Fruit fly (Drosophila melanogaster) whole organism, embryonic: ENCODE measurements around the gene CrebB.

Source experiments
- CG10147 ChIP-seq: fragments of 200-800 bp; sonication (Bioruptor generic); optimal IDR thresholded peaks from 2 replicates; lab custom pipeline; 2019; ENCODE audit warnings: missing biosample characterization, mild to moderate bottlenecking, missing genetic modification characterization, moderate library complexity
- CG11456 ChIP-seq: fragments of 200-800 bp; sonication (Bioruptor generic); IDR thresholded peaks from 3 replicates; pipeline ENCODE4 v1.3.6; 2022; ENCODE audit warnings: missing biosample characterization, missing genetic modification characterization
- CG12155 ChIP-seq: fragments of 200-800 bp; sonication (Bioruptor generic); optimal IDR thresholded peaks from 3 replicates; lab custom pipeline; 2016; ENCODE audit warnings: missing biosample characterization, missing genetic modification characterization
- CG1233 ChIP-seq: fragments of 200-800 bp; sonication (Bioruptor generic); optimal IDR thresholded peaks from 4 replicates; lab custom pipeline; 2018; ENCODE audit warnings: missing biosample characterization, mild to moderate bottlenecking, missing genetic modification characterization
- CG14965 ChIP-seq: fragments of 200-800 bp; sonication (Bioruptor generic); optimal IDR thresholded peaks from 2 replicates; lab custom pipeline; 2016; ENCODE audit warnings: missing biosample characterization, missing genetic modification characterization, borderline replicate concordance
- CG16815 ChIP-seq: fragments of 200-800 bp; sonication (Bioruptor generic); optimal IDR thresholded peaks from 3 replicates; lab custom pipeline; 2017; ENCODE audit warnings: missing biosample characterization, mild to moderate bottlenecking, missing genetic modification characterization
- CG2678 ChIP-seq: fragments of 200-800 bp; sonication (Bioruptor generic); optimal IDR thresholded peaks from 3 replicates; lab custom pipeline; 2019; ENCODE audit warnings: missing biosample characterization, mild to moderate bottlenecking, missing genetic modification characterization, moderate library complexity
- CG31365 ChIP-seq: fragments of 200-800 bp; sonication (Bioruptor generic); optimal IDR thresholded peaks from 2 replicates; lab custom pipeline; 2018; ENCODE audit warnings: missing biosample characterization, mild to moderate bottlenecking, missing genetic modification characterization
- CG32532 ChIP-seq: fragments of 200-800 bp; sonication (Bioruptor generic); IDR thresholded peaks from 2 replicates; pipeline ENCODE4 v1.3.6; 2022; ENCODE audit warnings: missing biosample characterization, missing genetic modification characterization
- CG4328 ChIP-seq: fragments of 200-800 bp; sonication (Bioruptor generic); optimal IDR thresholded peaks from 3 replicates; lab custom pipeline; 2017; ENCODE audit warnings: missing biosample characterization, missing genetic modification reagents, missing genetic modification characterization
- CG7357 ChIP-seq: fragments of 200-800 bp; sonication (Bioruptor generic); IDR thresholded peaks from 3 replicates; pipeline ENCODE4 v1.3.6; 2022; ENCODE audit warnings: missing biosample characterization, missing genetic modification characterization
- CG8089 ChIP-seq: fragments of 200-800 bp; sonication (Bioruptor generic); optimal IDR thresholded peaks from 3 replicates; lab custom pipeline; 2016; ENCODE audit warnings: missing biosample characterization, missing genetic modification characterization
- CG8281 ChIP-seq: fragments of 200-800 bp; sonication (Bioruptor generic); optimal IDR thresholded peaks from 2 replicates; lab custom pipeline; 2018; ENCODE audit warnings: missing biosample characterization, mild to moderate bottlenecking, missing genetic modification characterization, moderate library complexity
- CG9932 ChIP-seq: fragments of 200-800 bp; sonication (Bioruptor generic); IDR thresholded peaks from 2 replicates; pipeline ENCODE4 v1.3.6; 2022; ENCODE audit warnings: missing biosample characterization, missing genetic modification characterization
- D ChIP-seq, 2 experiments: fragments of 200-800 bp in 1 of 2; fragments of >200 bp in 1 of 2; sonication (Bioruptor generic) in 1 of 2; optimal IDR thresholded peaks; 2 replicates in 1 of 2; 3 replicates in 1 of 2; lab custom pipeline; 2017; ENCODE audit warnings: mild to moderate bottlenecking in 1 of 2, missing biosample characterization in 1 of 2, missing genetic modification characterization in 1 of 2, missing genetic modification reagents in 1 of 2
- Drgx ChIP-seq: fragments of 200-800 bp; sonication (Bioruptor generic); IDR thresholded peaks from 2 replicates; pipeline ENCODE4 v1.3.6; 2022; ENCODE audit warnings: missing biosample characterization, missing genetic modification characterization
- H2.0 ChIP-seq: fragments of 200-800 bp; sonication (Bioruptor generic); IDR thresholded peaks from 2 replicates; pipeline ENCODE4 v1.3.6; 2022; ENCODE audit warnings: missing biosample characterization, missing genetic modification characterization
- HmgZ ChIP-seq: fragments of 200-800 bp; sonication (Bioruptor generic); optimal IDR thresholded peaks from 2 replicates; lab custom pipeline; 2018; ENCODE audit warnings: missing biosample characterization, mild to moderate bottlenecking, missing genetic modification characterization
- Med ChIP-seq: fragments of 200-800 bp; sonication (Bioruptor generic); peaks from one replicate; lab custom pipeline; 2016; ENCODE audit warnings: missing biosample characterization, missing genetic modification characterization, mild to moderate bottlenecking, inconsistent platforms, moderate library complexity
- Mes4 ChIP-seq: fragments of 200-800 bp; sonication (Bioruptor generic); optimal IDR thresholded peaks from 2 replicates; lab custom pipeline; 2016; ENCODE audit warnings: missing biosample characterization, missing genetic modification characterization
- NFAT ChIP-seq: fragments of 200-800 bp; sonication (Bioruptor generic); IDR thresholded peaks from 2 replicates; pipeline ENCODE4 v1.3.6; 2022; ENCODE audit warnings: missing biosample characterization, missing genetic modification characterization
- Neu2 ChIP-seq: fragments of 200-800 bp; sonication (Bioruptor generic); optimal IDR thresholded peaks from 3 replicates; lab custom pipeline; 2016; ENCODE audit warnings: missing biosample characterization, missing genetic modification characterization, borderline replicate concordance
- Nf-YC ChIP-seq: fragments of 200-800 bp; optimal IDR thresholded peaks from 3 replicates; lab custom pipeline; 2019; ENCODE audit warnings: missing biosample characterization, mild to moderate bottlenecking, missing genetic modification characterization, moderate library complexity
- Oli ChIP-seq: fragments of 200-800 bp; sonication (Bioruptor generic); optimal IDR thresholded peaks from 2 replicates; lab custom pipeline; 2018; ENCODE audit warnings: missing biosample characterization, mild to moderate bottlenecking, missing genetic modification characterization, moderate library complexity
- Side ChIP-seq: fragments of 200-800 bp; sonication (Bioruptor generic); optimal IDR thresholded peaks from 2 replicates; lab custom pipeline; 2016; ENCODE audit warnings: missing biosample characterization, missing genetic modification characterization
- Sry-β ChIP-seq: fragments of 200-800 bp; sonication (Bioruptor generic); optimal IDR thresholded peaks from 2 replicates; lab custom pipeline; 2018; ENCODE audit warnings: missing biosample characterization, mild to moderate bottlenecking, missing genetic modification characterization, moderate library complexity
- amos ChIP-seq: fragments of 200-800 bp; sonication (Bioruptor generic); IDR thresholded peaks from 2 replicates; pipeline ENCODE4 v1.3.6; 2022; ENCODE audit warnings: missing biosample characterization, missing genetic modification characterization; ENCODE audit not compliant: partially characterized antibody
- chif ChIP-seq, 2 experiments: fragments of 200-800 bp; sonication (Bioruptor generic); optimal IDR thresholded peaks; 3 replicates each; lab custom pipeline; 2016; ENCODE audit warnings: missing biosample characterization in 2 of 2, missing genetic modification characterization in 2 of 2
- chinmo ChIP-seq: fragments of 200-800 bp; sonication (Bioruptor generic); IDR thresholded peaks from 4 replicates; pipeline ENCODE4 v1.3.6; 2022; ENCODE audit warnings: missing biosample characterization, missing genetic modification characterization; ENCODE audit not compliant: partially characterized antibody
- crol ChIP-seq: fragments of 200-800 bp; sonication (Bioruptor generic); IDR thresholded peaks from 2 replicates; pipeline ENCODE4 v1.3.6; 2022; ENCODE audit warnings: missing biosample characterization, missing genetic modification characterization
- cwo ChIP-seq: fragments of 200-800 bp; sonication (Bioruptor generic); optimal IDR thresholded peaks from 3 replicates; lab custom pipeline; 2017; ENCODE audit warnings: missing biosample characterization, missing genetic modification characterization, mild to moderate bottlenecking, moderate library complexity, missing genetic modification reagents
- dysf ChIP-seq: fragments of 200-800 bp; sonication (Bioruptor generic); IDR thresholded peaks from 3 replicates; pipeline ENCODE4 v1.3.6; 2022; ENCODE audit warnings: missing biosample characterization, missing genetic modification characterization
- ftz-f1 ChIP-seq: fragments of 200-800 bp; sonication (Bioruptor generic); optimal IDR thresholded peaks from 2 replicates; lab custom pipeline; 2016; ENCODE audit warnings: missing biosample characterization, missing genetic modification characterization
- gfzf ChIP-seq: fragments of 200-800 bp; sonication (Bioruptor generic); optimal IDR thresholded peaks from 2 replicates; lab custom pipeline; 2016; ENCODE audit warnings: missing biosample characterization, mild to moderate bottlenecking, missing genetic modification characterization, moderate library complexity
- gro ChIP-seq: fragments of 200-800 bp; sonication (Bioruptor generic); optimal IDR thresholded peaks from 2 replicates; lab custom pipeline; 2016; ENCODE audit warnings: missing biosample characterization, missing genetic modification characterization
- insv ChIP-seq, 2 experiments: fragments of 200-800 bp; sonication (Bioruptor generic); optimal IDR thresholded peaks; 3 replicates each; lab custom pipeline; 2016 to 2018; ENCODE audit warnings: missing biosample characterization in 2 of 2, missing genetic modification characterization in 2 of 2
- jumu ChIP-seq: fragments of 200-800 bp; sonication (Bioruptor generic); optimal IDR thresholded peaks from 3 replicates; lab custom pipeline; 2016; ENCODE audit warnings: missing biosample characterization, missing genetic modification characterization
- row ChIP-seq: fragments of 200-800 bp; sonication (Bioruptor generic); IDR thresholded peaks from 3 replicates; pipeline ENCODE4 v1.3.6; 2022; ENCODE audit warnings: missing biosample characterization, missing genetic modification characterization
- stc ChIP-seq: fragments of 200-800 bp; sonication (Bioruptor generic); IDR thresholded peaks from 2 replicates; pipeline ENCODE4 v1.3.6; 2022; ENCODE audit warnings: missing biosample characterization, missing genetic modification characterization
- vvl ChIP-seq: fragments of 200-800 bp; sonication (Bioruptor generic); IDR thresholded peaks from 2 replicates; pipeline ENCODE4 v1.3.6; 2022; ENCODE audit warnings: missing biosample characterization, missing genetic modification characterization

CrebB gene

dm6 chrX:18367806-18368643 lies 1.9 kb downstream of the CrebB start (continued):
- TF ChIP-seq CG10147 (GFP tag; lab: Kevin White, UChicago), result peak; percentile 10
- peak; percentile 82 for TF ChIP-seq gro
- TF ChIP-seq chif (GFP tag; optimal IDR thresholded peaks at IDR 0.05; lab: Kevin White, UChicago), result peak; percentile 37 to 51
- TF ChIP-seq stc, result peak; percentile 73
- no peak for TF ChIP-seq insv (GFP tag; optimal IDR thresholded peaks at IDR 0.05; lab: Kevin White, UChicago)
- TF ChIP-seq, all 482 proteins: peak for 342

DNA sequence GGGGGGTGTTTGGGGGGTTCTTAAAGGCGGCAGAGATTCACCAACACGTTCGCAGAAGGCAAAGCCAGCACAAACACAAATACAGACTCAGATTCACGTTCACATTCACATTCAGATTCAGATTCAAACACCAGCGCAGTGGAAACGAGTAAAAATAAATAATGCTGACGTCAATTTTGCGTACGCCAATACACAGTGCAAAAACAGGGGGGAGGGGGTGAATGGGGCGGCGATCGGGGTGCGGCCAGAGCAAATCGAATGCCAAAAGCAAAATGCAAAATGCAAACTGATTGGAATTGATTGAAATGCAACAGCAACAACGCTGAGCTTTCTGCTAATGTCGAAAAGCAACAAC lies 2.5 kb downstream of the CrebB start:
- TF ChIP-seq chinmo (GFP tag; lab: Robert Waterston, UW), result 0 out of 4 replicates have a peak, but pooled peaks have one; percentile 72
- 0 out of 2 replicates have a peak, but pooled peaks have one; percentile 49 for TF ChIP-seq crol
- no peak for TF ChIP-seq chif (GFP tag; optimal IDR thresholded peaks at IDR 0.05; lab: Kevin White, UChicago)
- no peak for TF ChIP-seq ftz-f1 (GFP tag; lab: Kevin White, UChicago)
- TF ChIP-seq gfzf (GFP tag; lab: Kevin White, UChicago), result no peak
- TF ChIP-seq Drgx (GFP tag; lab: Robert Waterston, UW), result peak; percentile 36; the same call in 1 of the 2 replicates
- TF ChIP-seq CG4328 (GFP tag; lab: Kevin White, UChicago), result no peak

DNA sequence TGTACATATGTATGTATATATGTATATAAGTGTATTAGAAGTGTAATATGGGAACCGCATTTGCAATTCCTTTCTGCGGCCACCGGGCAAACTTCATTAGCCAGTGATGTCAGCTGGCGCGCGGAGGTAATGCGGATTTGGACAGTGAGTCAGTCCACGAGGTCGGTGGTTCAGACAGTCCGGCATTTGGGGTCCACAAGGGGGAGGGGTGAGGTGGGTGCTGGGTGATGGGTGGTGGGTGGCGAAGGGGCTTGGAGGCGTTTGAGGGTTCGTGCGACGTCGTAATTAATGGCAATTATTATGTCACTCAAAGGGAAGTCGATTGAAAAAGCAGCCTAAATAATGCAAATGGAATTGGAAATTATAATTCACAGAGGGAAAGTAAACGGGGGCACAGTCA lies 3.6 kb downstream of the CrebB start:
- TF ChIP-seq gro, result no peak
- 0 out of 2 replicates have a peak, but pooled peaks have one; percentile 29 for TF ChIP-seq CG9932 (GFP tag; lab: Robert Waterston, UW)
- TF ChIP-seq CG11456 (GFP tag; lab: Robert Waterston, UW), result peak; percentile 5; the same call in 1 of the 3 replicates
- TF ChIP-seq vvl (GFP tag; lab: Robert Waterston, UW), result no peak
- no peak for TF ChIP-seq dysf (GFP tag; lab: Robert Waterston, UW)
- 0 out of 4 replicates have a peak, but pooled peaks have one; percentile 40 for TF ChIP-seq chinmo (GFP tag; lab: Robert Waterston, UW)
- TF ChIP-seq Nf-YC (tag; lab: Kevin White, UChicago), result no peak
- TF ChIP-seq row, result 0 out of 3 replicates have a peak, but pooled peaks have one; percentile 4
- peak; percentile 56 for TF ChIP-seq crol
- no peak for TF ChIP-seq CG14965 (GFP tag; lab: Kevin White, UChicago)
- TF ChIP-seq amos (GFP tag; lab: Robert Waterston, UW), result no peak
- peak; percentile 5 for TF ChIP-seq cwo (GFP tag; lab: Kevin White, UChicago)
- 0 out of 2 replicates have a peak, but pooled peaks have one; percentile 1 for TF ChIP-seq NFAT (GFP tag; lab: Robert Waterston, UW)
- peak; percentile 12 for TF ChIP-seq Med (GFP tag; lab: Kevin White, UChicago)
- no peak for TF ChIP-seq Neu2 (GFP tag; lab: Kevin White, UChicago)
- no peak for TF ChIP-seq Mes4
- no peak for TF ChIP-seq HmgZ (tag; lab: Kevin White, UChicago)
- TF ChIP-seq Sry-β (GFP tag; lab: Kevin White, UChicago), result no peak

- TF ChIP-seq CG8281 (tag; lab: Kevin White, UChicago) (no peak), Side (GFP tag; lab: Kevin White, UChicago) (peak; percentile 38), amos (GFP tag; lab: Robert Waterston, UW) (peak; percentile 99), CG12155 (peak; percentile 51), Oli (tag; lab: Kevin White, UChicago) (no peak), CG1233 (GFP tag; lab: Kevin White, UChicago) (no peak), CG2678 (tag; lab: Kevin White, UChicago) (no peak), CG32532 (GFP tag; lab: Robert Waterston, UW) (peak; percentile 30), jumu (peak; percentile 46), D (optimal IDR thresholded peaks at IDR 0.05; lab: Kevin White, UChicago) (no peak), D (GFP tag; optimal IDR thresholded peaks at IDR 0.05; lab: Kevin White, UChicago) (no peak), CG8089 (GFP tag; lab: Kevin White, UChicago) (no peak), CG7357 (no peak), H2.0 (no peak), CG16815 (GFP tag; lab: Kevin White, UChicago) (no peak), CG31365 (no peak)
These were observed 4.9 kb downstream of the CrebB start for dm6 chrX:18370775-18371735.
